Fruit fly (Drosophila melanogaster): Measurements from ENCODE around the gene CG7579.
A peak's percentile ranks its signal among the peaks of the same experiment; 100 is the strongest.

The CG7579 gene

DNA sequence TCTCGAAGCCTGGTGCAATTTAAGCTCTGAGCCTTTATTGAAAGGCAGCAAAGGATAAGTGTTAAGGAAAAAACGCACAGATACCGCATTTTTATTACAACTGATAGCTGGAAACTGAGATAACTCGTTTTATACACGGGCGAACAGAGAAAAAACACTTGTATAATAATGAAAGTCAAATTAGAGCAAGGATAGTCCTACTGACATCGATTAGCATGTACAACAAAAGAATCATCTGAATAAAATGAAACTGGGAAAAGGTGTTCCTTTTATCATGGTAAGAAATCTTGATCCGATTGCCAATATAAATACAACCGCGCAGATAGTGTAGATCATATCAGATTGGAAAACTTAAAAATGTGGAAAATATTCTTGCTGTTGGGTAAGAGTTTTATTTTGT, 22.3 kb downstream of the CG7579 start, which contains the start of the genes Eig71Ej and Eig71Ek:
Eig71Ej (minus strand) TSS at position 101 of the 400 bp plus-strand sequence.
Eig71Ek (plus strand) TSS at position 334 of the 400 bp plus-strand sequence.
- TF ChIP-seq Vsx2 (GFP tag; optimal IDR thresholded peaks at IDR 0.05; ENCODE audit: partially characterized antibody) (no peak), dmrt93B (GFP tag; optimal IDR thresholded peaks at IDR 0.05) (no peak), Abd-B (GFP tag; optimal IDR thresholded peaks at IDR 0.05) (no peak), sv (GFP tag; optimal IDR thresholded peaks at IDR 0.05) (no peak), br (GFP tag; optimal IDR thresholded peaks at IDR 0.05) (no peak), CrebA (GFP tag; optimal IDR thresholded peaks at IDR 0.05; ENCODE audit: borderline replicate concordance) (no peak), sage (GFP tag; optimal IDR thresholded peaks at IDR 0.05) (no peak), Myc (optimal IDR thresholded peaks at IDR 0.05) (no peak), OdsH (GFP tag; optimal IDR thresholded peaks at IDR 0.05) (no peak), Mio (GFP tag; optimal IDR thresholded peaks at IDR 0.05) (no peak), foxo (GFP tag; optimal IDR thresholded peaks at IDR 0.05) (no peak), Jra (GFP tag; optimal IDR thresholded peaks at IDR 0.05) (no peak), CG9705 (GFP tag; optimal IDR thresholded peaks at IDR 0.05) (no peak), dsf (GFP tag; optimal IDR thresholded peaks at IDR 0.05; ENCODE audit: borderline replicate concordance) (no peak), GATAd (GFP tag; optimal IDR thresholded peaks at IDR 0.05) (no peak), woc (GFP tag; optimal IDR thresholded peaks at IDR 0.05) (no peak), usp (GFP tag; optimal IDR thresholded peaks at IDR 0.05) (no peak), Hnf4 (GFP tag; optimal IDR thresholded peaks at IDR 0.05) (no peak), dl (GFP tag; optimal IDR thresholded peaks at IDR 0.05; ENCODE audit: insufficient read depth in 1 of 2, partially characterized antibody in 2 of 2) (no peak), Hr83 (GFP tag; optimal IDR thresholded peaks at IDR 0.05; ENCODE audit: poor library complexity, severe bottlenecking) (no peak)

dm6 chr3L:15659341-15659740, 23.9 kb downstream of the CG7579 start, which contains the start of the genes Eig71Eh and Eig71Ei:
Eig71Eh (minus strand) TSS chr3L:15659441.
Eig71Ei (plus strand) TSS chr3L:15659707.
- TF ChIP-seq psq (GFP tag; optimal IDR thresholded peaks at IDR 0.05) (no peak), HLH106 (tag; optimal IDR thresholded peaks at IDR 0.05) (no peak), rgr (GFP tag; optimal IDR thresholded peaks at IDR 0.05) (no peak), br (GFP tag; optimal IDR thresholded peaks at IDR 0.05) (no peak), Vsx2 (GFP tag; optimal IDR thresholded peaks at IDR 0.05; ENCODE audit: partially characterized antibody) (no peak), brk (GFP tag; optimal IDR thresholded peaks at IDR 0.05) (no peak), dmrt93B (GFP tag; optimal IDR thresholded peaks at IDR 0.05) (no peak), Abd-B (GFP tag; optimal IDR thresholded peaks at IDR 0.05) (no peak), fru (GFP tag; optimal IDR thresholded peaks at IDR 0.05) (no peak), ey (GFP tag; optimal IDR thresholded peaks at IDR 0.05) (no peak), OdsH (GFP tag; optimal IDR thresholded peaks at IDR 0.05) (no peak)

dm6 chr3L:15657290-15657689, 26.0 kb downstream of the CG7579 start, which contains the start of the genes Eig71Ef and Eig71Eg:
Eig71Ef (minus strand) TSS chr3L:15657390.
Eig71Eg (plus strand) TSS chr3L:15657628.
- no peak for TF ChIP-seq Dfd (GFP tag; optimal IDR thresholded peaks at IDR 0.05)
- TF ChIP-seq psq (GFP tag; optimal IDR thresholded peaks at IDR 0.05), result no peak
- TF ChIP-seq Dif (GFP tag; optimal IDR thresholded peaks at IDR 0.05; ENCODE audit: partially characterized antibody), result no peak
- TF ChIP-seq dmrt93B (GFP tag; optimal IDR thresholded peaks at IDR 0.05), result no peak
- no peak for TF ChIP-seq Myc (optimal IDR thresholded peaks at IDR 0.05)
- no peak for TF ChIP-seq Sp1 (GFP tag; optimal IDR thresholded peaks at IDR 0.05)
- no peak for TF ChIP-seq h (GFP tag; optimal IDR thresholded peaks at IDR 0.05)
- TF ChIP-seq brk (GFP tag; optimal IDR thresholded peaks at IDR 0.05), result no peak
- no peak for TF ChIP-seq rgr (GFP tag; optimal IDR thresholded peaks at IDR 0.05)
- no peak for TF ChIP-seq fru (GFP tag; optimal IDR thresholded peaks at IDR 0.05)
- TF ChIP-seq br (GFP tag; optimal IDR thresholded peaks at IDR 0.05), result no peak
- no peak for TF ChIP-seq sage (GFP tag; optimal IDR thresholded peaks at IDR 0.05)
- TF ChIP-seq woc (GFP tag; optimal IDR thresholded peaks at IDR 0.05), result no peak
- no peak for TF ChIP-seq Vsx2 (GFP tag; optimal IDR thresholded peaks at IDR 0.05; ENCODE audit: partially characterized antibody)
- no peak for TF ChIP-seq HLH106 (tag; optimal IDR thresholded peaks at IDR 0.05)
- TF ChIP-seq sv (GFP tag; optimal IDR thresholded peaks at IDR 0.05), result no peak

DNA sequence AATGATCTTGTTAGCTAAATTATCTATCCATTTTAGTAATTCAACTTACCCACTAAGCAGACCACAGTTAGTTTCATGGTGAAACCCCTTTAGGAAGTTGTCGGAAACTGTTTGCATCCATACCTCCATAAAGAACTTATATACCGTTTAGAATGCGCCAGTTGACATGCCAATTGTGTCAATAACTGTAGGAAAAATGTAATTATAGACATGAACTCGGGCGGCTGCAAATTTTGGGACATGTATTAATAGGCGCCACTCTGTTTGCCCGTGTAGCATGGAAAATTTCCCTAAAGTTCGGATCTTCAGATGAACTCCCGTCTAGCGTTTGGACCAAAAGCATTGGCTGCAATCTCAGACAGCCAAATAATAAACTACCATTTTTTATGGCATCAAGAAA, 27.3 kb downstream of the CG7579 start, which contains the start of gene Eig71Ee:
Eig71Ee (minus strand) TSS at position 101 of the 400 bp plus-strand sequence.
- no peak for TF ChIP-seq sage (GFP tag; optimal IDR thresholded peaks at IDR 0.05)
- peak; percentile 10 for TF ChIP-seq Hr83 (GFP tag; optimal IDR thresholded peaks at IDR 0.05; ENCODE audit: poor library complexity, severe bottlenecking)

- TF ChIP-seq Dif (GFP tag; optimal IDR thresholded peaks at IDR 0.05; ENCODE audit: partially characterized antibody) (no peak), Mio (GFP tag; optimal IDR thresholded peaks at IDR 0.05) (no peak), dsf (GFP tag; optimal IDR thresholded peaks at IDR 0.05; ENCODE audit: borderline replicate concordance) (no peak), HLH106 (tag; optimal IDR thresholded peaks at IDR 0.05) (no peak), rgr (GFP tag; optimal IDR thresholded peaks at IDR 0.05) (no peak), N (GFP tag; optimal IDR thresholded peaks at IDR 0.05) (no peak), CG9705 (GFP tag; optimal IDR thresholded peaks at IDR 0.05) (no peak), CG32264 (GFP tag; optimal IDR thresholded peaks at IDR 0.05) (no peak), Dfd (GFP tag; optimal IDR thresholded peaks at IDR 0.05) (no peak), Hr78 (GFP tag; optimal IDR thresholded peaks at IDR 0.05) (no peak), woc (GFP tag; optimal IDR thresholded peaks at IDR 0.05) (no peak), Hnf4 (GFP tag; optimal IDR thresholded peaks at IDR 0.05) (no peak), h (GFP tag; optimal IDR thresholded peaks at IDR 0.05) (no peak), Sp1 (GFP tag; optimal IDR thresholded peaks at IDR 0.05) (no peak), lola (GFP tag; optimal IDR thresholded peaks at IDR 0.05) (no peak), psq (GFP tag; optimal IDR thresholded peaks at IDR 0.05) (no peak), Jra (GFP tag; optimal IDR thresholded peaks at IDR 0.05) (no peak)
Measured at dm6 chr3L:15652154-15652553, 31.1 kb downstream of the CG7579 start, which contains the start of the genes Eig71Ec and Eig71Ed. Eig71Ec (minus strand) TSS chr3L:15652254. Eig71Ed (plus strand) TSS chr3L:15652537.
